Fruit fly (Drosophila melanogaster) whole organism, pupa: ENCODE data around the gene CG14183.

Source experiments
- CG13204 ChIP-seq: fragments of 200-800 bp; sonication (Bioruptor generic); optimal IDR thresholded peaks from 2 replicates; lab custom pipeline; 2018; ENCODE audit warnings: missing biosample characterization, mild to moderate bottlenecking, missing genetic modification characterization, moderate library complexity
- CG4496 ChIP-seq: fragments of 200-800 bp; sonication (Bioruptor generic); IDR thresholded peaks from 3 replicates; pipeline ENCODE4 v1.3.6; 2022; ENCODE audit warnings: missing biosample characterization, missing genetic modification characterization
- CG9948 ChIP-seq: fragments of 200-800 bp; sonication (Bioruptor generic); optimal IDR thresholded peaks from 2 replicates; lab custom pipeline; 2018; ENCODE audit warnings: missing biosample characterization, mild to moderate bottlenecking, missing genetic modification characterization, moderate library complexity

DNA sequence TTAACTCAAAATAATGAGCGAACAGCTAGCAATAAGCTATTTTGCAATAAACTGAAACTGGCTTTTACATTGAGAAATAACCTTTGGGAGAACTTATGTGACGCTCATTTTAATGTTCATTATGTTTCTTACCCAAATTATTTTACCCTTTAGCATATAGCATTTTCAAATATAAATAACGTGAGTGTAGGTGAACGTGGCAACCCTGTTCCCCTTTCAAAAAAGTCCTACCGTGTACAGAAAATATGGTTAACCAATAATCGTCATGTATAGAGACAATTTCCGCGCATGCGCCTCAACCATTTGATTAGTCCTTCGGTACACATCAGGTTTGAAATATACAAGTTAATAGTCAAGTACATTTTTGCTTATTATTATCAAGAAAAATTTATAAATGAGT, 33.6 kb downstream of the CG14183 start:
- no peak for TF ChIP-seq CG4496 (GFP tag; lab: Robert Waterston, UW)
- TF ChIP-seq CG13204 (GFP tag; lab: Kevin White, UChicago), result no peak
- no peak for TF ChIP-seq CG9948 (tag; lab: Kevin White, UChicago)
